Worm (Caenorhabditis elegans): ENCODE results near the gene srj-57.

DNA sequence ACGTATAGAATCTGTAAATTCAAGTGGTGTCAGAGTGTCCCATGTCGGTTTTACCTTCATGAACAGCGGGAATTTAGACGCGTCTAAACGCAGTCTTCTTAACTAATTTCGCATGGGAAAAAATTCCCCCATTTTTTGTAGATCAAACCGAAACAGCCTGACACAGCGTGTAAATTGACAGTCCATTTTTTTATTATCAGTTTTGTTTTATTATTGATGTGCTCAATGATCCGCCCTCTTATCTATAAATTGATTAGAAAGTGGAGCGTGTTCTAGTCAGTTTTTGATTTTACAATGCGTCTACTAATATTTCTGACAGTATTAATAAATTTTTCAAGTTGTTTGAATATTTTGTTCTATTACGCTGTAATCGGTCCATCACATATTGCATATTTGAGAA, 6.3 kb downstream of the srj-57 start, which contains the start of gene ugt-53:
- TF ChIP-seq C17E4.6 (GFP tag; IDR thresholded peaks at IDR 0.05): no peak
- TF ChIP-seq ztf-28 (GFP tag; IDR thresholded peaks at IDR 0.05): no peak
- no peak for TF ChIP-seq ccch-3 (GFP tag; optimal IDR thresholded peaks at IDR 0.05)
- TF ChIP-seq attf-6 (GFP tag; IDR thresholded peaks at IDR 0.05): no peak
- no peak for TF ChIP-seq egl-18 (GFP tag; IDR thresholded peaks at IDR 0.05)
- no peak for TF ChIP-seq ekl-4 (GFP tag; IDR thresholded peaks at IDR 0.05)
- no peak for TF ChIP-seq bed-2 (GFP tag; IDR thresholded peaks at IDR 0.05)
- TF ChIP-seq athp-1 (tag; optimal IDR thresholded peaks at IDR 0.05): no peak
- no peak for TF ChIP-seq pha-4 (tag; optimal IDR thresholded peaks at IDR 0.05)
- no peak for TF ChIP-seq hlh-12 (tag; optimal IDR thresholded peaks at IDR 0.05)

Measured in whole organism, young adult.